Fruit fly (Drosophila melanogaster): ENCODE results near the gene Vha14-2.

The Vha14-2 gene

dm6 chr3R:6112252-6112995 lies 10.0 kb upstream of the Vha14-2 start, which contains the start of gene Obp83g:
Gene Obp83g, minus strand, starts transcription at chr3R:6112302.
- peak; percentile 46 for TF ChIP-seq Dll (optimal IDR thresholded peaks at IDR 0.05)
- no peak for TF ChIP-seq psq (optimal IDR thresholded peaks at IDR 0.05)
- no peak for TF ChIP-seq EcR (GFP tag; optimal IDR thresholded peaks at IDR 0.05)
- no peak for TF ChIP-seq usp (GFP tag; optimal IDR thresholded peaks at IDR 0.05)

- TF ChIP-seq Dll (optimal IDR thresholded peaks at IDR 0.05) (no peak), pan (optimal IDR thresholded peaks at IDR 0.05) (no peak), EcR (GFP tag; optimal IDR thresholded peaks at IDR 0.05) (no peak)
These were observed 19.4 kb downstream of the Vha14-2 start for dm6 chr3R:6141768-6142167.

dm6 chr3R:6149130-6149529 lies 26.7 kb downstream of the Vha14-2 start:
- TF ChIP-seq usp (GFP tag; optimal IDR thresholded peaks at IDR 0.05) (no peak), Dll (optimal IDR thresholded peaks at IDR 0.05) (no peak), EcR (GFP tag; optimal IDR thresholded peaks at IDR 0.05) (no peak), pan (optimal IDR thresholded peaks at IDR 0.05) (no peak), CG8478 (optimal IDR thresholded peaks at IDR 0.05) (no peak), psq (optimal IDR thresholded peaks at IDR 0.05) (no peak)

dm6 chr3R:6149593-6149992 lies 27.2 kb downstream of the Vha14-2 start:
- no peak for TF ChIP-seq usp (GFP tag; optimal IDR thresholded peaks at IDR 0.05)
- TF ChIP-seq CG8478 (optimal IDR thresholded peaks at IDR 0.05): no peak
- no peak for TF ChIP-seq EcR (GFP tag; optimal IDR thresholded peaks at IDR 0.05)
- TF ChIP-seq pan (optimal IDR thresholded peaks at IDR 0.05): no peak
- TF ChIP-seq psq (optimal IDR thresholded peaks at IDR 0.05): no peak
- no peak for TF ChIP-seq Dll (optimal IDR thresholded peaks at IDR 0.05)

- TF ChIP-seq pan (optimal IDR thresholded peaks at IDR 0.05): no peak
- TF ChIP-seq usp (GFP tag; optimal IDR thresholded peaks at IDR 0.05): no peak
- TF ChIP-seq CG8478 (optimal IDR thresholded peaks at IDR 0.05): no peak
- no peak for TF ChIP-seq Dll (optimal IDR thresholded peaks at IDR 0.05)
- TF ChIP-seq psq (optimal IDR thresholded peaks at IDR 0.05): no peak
- TF ChIP-seq EcR (GFP tag; optimal IDR thresholded peaks at IDR 0.05): no peak
These were observed 31.2 kb downstream of the Vha14-2 start for dm6 chr3R:6153574-6153973.

dm6 chr3R:6154773-6155295 lies 32.4 kb downstream of the Vha14-2 start:
- TF ChIP-seq CG8478 (optimal IDR thresholded peaks at IDR 0.05) (no peak), EcR (GFP tag; optimal IDR thresholded peaks at IDR 0.05) (no peak), Dll (optimal IDR thresholded peaks at IDR 0.05) (no peak), usp (GFP tag; optimal IDR thresholded peaks at IDR 0.05) (no peak), pan (optimal IDR thresholded peaks at IDR 0.05) (no peak), psq (optimal IDR thresholded peaks at IDR 0.05) (no peak)

- peak in 1 of 2 experiments; percentile 61 for TF ChIP-seq EcR (GFP tag; optimal IDR thresholded peaks at IDR 0.05)
- no peak for TF ChIP-seq Dll (optimal IDR thresholded peaks at IDR 0.05)
These were observed 34.6 kb downstream of the Vha14-2 start, which contains the start of gene CG31559 for dm6 chr3R:6156963-6157498. Gene CG31559, minus strand, starts transcription at chr3R:6157235.

dm6 chr3R:6167183-6167582 lies 44.8 kb downstream of the Vha14-2 start, which contains the start of gene CG1077:
Gene CG1077, plus strand, starts transcription at chr3R:6167483.
- TF ChIP-seq CG8478 (optimal IDR thresholded peaks at IDR 0.05) (no peak), psq (optimal IDR thresholded peaks at IDR 0.05) (no peak), Dll (optimal IDR thresholded peaks at IDR 0.05) (no peak), usp (GFP tag; optimal IDR thresholded peaks at IDR 0.05) (no peak), pan (optimal IDR thresholded peaks at IDR 0.05) (no peak), EcR (GFP tag; optimal IDR thresholded peaks at IDR 0.05) (no peak)

- no peak for TF ChIP-seq pan (optimal IDR thresholded peaks at IDR 0.05)
- no peak for TF ChIP-seq Dll (optimal IDR thresholded peaks at IDR 0.05)
- no peak for TF ChIP-seq psq (optimal IDR thresholded peaks at IDR 0.05)
- TF ChIP-seq EcR (GFP tag; optimal IDR thresholded peaks at IDR 0.05): no peak
- no peak for TF ChIP-seq usp (GFP tag; optimal IDR thresholded peaks at IDR 0.05)
- TF ChIP-seq CG8478 (optimal IDR thresholded peaks at IDR 0.05): no peak
These were observed 48.3 kb downstream of the Vha14-2 start for dm6 chr3R:6170737-6171136.

dm6 chr3R:6173249-6173648 lies 50.9 kb downstream of the Vha14-2 start, which contains the start of gene Osi1:
Gene Osi1, plus strand, starts transcription at chr3R:6173549.
- TF ChIP-seq CG8478 (optimal IDR thresholded peaks at IDR 0.05): no peak
- no peak for TF ChIP-seq usp (GFP tag; optimal IDR thresholded peaks at IDR 0.05)
- TF ChIP-seq EcR (GFP tag; optimal IDR thresholded peaks at IDR 0.05): no peak
- TF ChIP-seq psq (optimal IDR thresholded peaks at IDR 0.05): no peak
- TF ChIP-seq pan (optimal IDR thresholded peaks at IDR 0.05): no peak
- no peak for TF ChIP-seq Dll (optimal IDR thresholded peaks at IDR 0.05)

All from whole organism.